Worm (Caenorhabditis elegans): ENCODE data around the gene unc-58.

DNA sequence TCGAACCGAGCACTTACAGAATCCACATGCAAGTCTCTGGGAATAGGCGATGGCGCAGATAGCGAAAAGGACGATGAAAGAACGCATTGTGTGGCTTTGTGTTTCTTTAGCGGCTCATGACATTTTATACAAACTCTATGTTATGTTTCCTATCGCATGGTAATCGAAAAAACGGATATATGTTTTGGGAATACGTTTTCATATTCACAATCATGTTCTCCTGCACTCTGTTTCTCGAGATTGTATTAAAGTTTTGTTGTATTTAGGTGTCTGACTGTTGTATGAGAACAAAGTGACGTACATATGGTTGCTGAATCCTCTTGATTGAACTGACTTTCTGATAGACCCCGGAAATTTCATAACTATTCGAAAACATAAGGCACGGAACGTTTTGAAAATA, 74.7 kb downstream of the unc-58 start, which contains the start of gene ZC373.2:
- no peak for TF ChIP-seq unc-62 (GFP tag; optimal IDR thresholded peaks at IDR 0.05)
- TF ChIP-seq ztf-11 (tag; optimal IDR thresholded peaks at IDR 0.05): no peak
- no peak for TF ChIP-seq lin-13 (tag; optimal IDR thresholded peaks at IDR 0.05)
- TF ChIP-seq sem-2 (GFP tag; optimal IDR thresholded peaks at IDR 0.05): no peak

Measured in whole organism, mixed stage, embryonic.